Worm (Caenorhabditis elegans) whole organism, L4 larva: Measurements from ENCODE around the gene R10E11.9.
A peak's percentile ranks its signal among the peaks of the same experiment; 100 is the strongest.

Source experiments
- ceh-82 ChIP-seq: sonication (generic microtip); optimal IDR thresholded peaks from 2 replicates; lab custom pipeline; 2017; ENCODE audit warnings: missing biosample characterization, missing genetic modification characterization
- nhr-11 ChIP-seq: fragments of 150-350 bp; optimal IDR thresholded peaks from 2 replicates; lab custom pipeline; 2014; ENCODE audit warnings: missing biosample characterization, missing genetic modification characterization
- nhr-41 ChIP-seq: fragments of 200-800 bp; sonication (Bioruptor generic); IDR thresholded peaks from 2 replicates; pipeline ENCODE4 v1.3.6; 2022; ENCODE audit warnings: missing genetic modification reagents, missing genetic modification characterization, missing compliant biosample characterization
- pqm-1 ChIP-seq: sonication (generic microtip); optimal IDR thresholded peaks from 2 replicates; lab custom pipeline; 2017; ENCODE audit warnings: missing biosample characterization, missing genetic modification characterization
- snpc-1.2 ChIP-seq: fragments of 200-800 bp; sonication (Bioruptor generic); IDR thresholded peaks from 2 replicates; pipeline ENCODE4 v1.3.6; 2022; ENCODE audit warnings: missing genetic modification reagents, missing genetic modification characterization, missing compliant biosample characterization
- unc-62 ChIP-seq, 3 experiments: fragments of 150-350 bp in 1 of 3; sonication (generic microtip); optimal IDR thresholded peaks in 2 of 3; peaks in 1 of 3; 1 replicate in 1 of 3; 2 replicates in 2 of 3; lab custom pipeline; 2014 to 2017; ENCODE audit warnings: missing biosample characterization in 3 of 3, missing genetic modification characterization in 3 of 3, missing genetic modification reagents in 3 of 3, missing genotype in 1 of 3

ce11 chrIII:9765465-9765900 is 28.0 kb downstream of the R10E11.9 start:
- TF ChIP-seq nhr-11 (peak; percentile 99), nhr-41 (GFP tag; lab: Robert Waterston, UW) (peak; percentile 96), unc-62 (GFP tag; optimal IDR thresholded peaks at IDR 0.05 in 1 of 2; lab: Kevin White, UChicago) (peak in 1 of 2 experiments; percentile 100), unc-62 (tag; optimal IDR thresholded peaks at IDR 0.05; lab: Kevin White, UChicago) (no peak), ceh-82 (tag; lab: Kevin White, UChicago) (peak; percentile 8), snpc-1.2 (GFP tag; lab: Robert Waterston, UW) (peak; percentile 78), pqm-1 (peak; percentile 33)
